Fruit fly (Drosophila melanogaster) whole organism, embryonic: ENCODE results near the gene CG34039.

ENCODE experiments used
- Abd-B ChIP-seq: fragments of 200-800 bp; sonication (Bioruptor generic); optimal IDR thresholded peaks from 2 replicates; lab custom pipeline; 2018; ENCODE audit warnings: missing biosample characterization, mild to moderate bottlenecking, missing genetic modification characterization, moderate library complexity
- Antp ChIP-seq: fragments of 200-800 bp; sonication (Bioruptor generic); optimal IDR thresholded peaks from 3 replicates; lab custom pipeline; 2016; ENCODE audit warnings: missing biosample characterization, missing genetic modification characterization
- Awh ChIP-seq: fragments of 200-800 bp; sonication (Bioruptor generic); IDR thresholded peaks from 2 replicates; pipeline ENCODE4, ENCODE4 v1.3.6; 2022; ENCODE audit warnings: missing biosample characterization, missing genetic modification characterization
- CG10274 ChIP-seq: fragments of 200-800 bp; sonication (Bioruptor generic); optimal IDR thresholded peaks from 3 replicates; lab custom pipeline; 2017; ENCODE audit warnings: missing biosample characterization, mild to moderate bottlenecking, missing genetic modification characterization
- CG10366 ChIP-seq: fragments of 200-800 bp; sonication (Bioruptor generic); IDR thresholded peaks from 2 replicates; pipeline ENCODE4 v1.3.6; 2022; ENCODE audit warnings: missing biosample characterization, missing genetic modification characterization
- CG10462 ChIP-seq: fragments of 200-800 bp; sonication (Bioruptor generic); optimal IDR thresholded peaks from 2 replicates; lab custom pipeline; 2016; ENCODE audit warnings: missing biosample characterization, missing genetic modification characterization
- CG12155 ChIP-seq: fragments of 200-800 bp; sonication (Bioruptor generic); optimal IDR thresholded peaks from 3 replicates; lab custom pipeline; 2016; ENCODE audit warnings: missing biosample characterization, missing genetic modification characterization
- CG12299 ChIP-seq: fragments of 200-800 bp; sonication (Bioruptor generic); optimal IDR thresholded peaks from 2 replicates; lab custom pipeline; 2018; ENCODE audit warnings: missing biosample characterization, mild to moderate bottlenecking, missing genetic modification characterization
- CG1233 ChIP-seq: fragments of 200-800 bp; sonication (Bioruptor generic); optimal IDR thresholded peaks from 4 replicates; lab custom pipeline; 2018; ENCODE audit warnings: missing biosample characterization, mild to moderate bottlenecking, missing genetic modification characterization
- CG13123 ChIP-seq: fragments of 200-800 bp; sonication (Bioruptor generic); optimal IDR thresholded peaks from 2 replicates; lab custom pipeline; 2016; ENCODE audit warnings: missing biosample characterization, missing genetic modification characterization
- CG14441 ChIP-seq: fragments of 200-800 bp; sonication (Bioruptor generic); IDR thresholded peaks from 2 replicates; pipeline ENCODE4 v1.3.6; 2022; ENCODE audit warnings: missing biosample characterization, missing genetic modification characterization
- CG14965 ChIP-seq: fragments of 200-800 bp; sonication (Bioruptor generic); optimal IDR thresholded peaks from 2 replicates; lab custom pipeline; 2016; ENCODE audit warnings: missing biosample characterization, missing genetic modification characterization, borderline replicate concordance
- CG2116 ChIP-seq: fragments of 200-800 bp; sonication (Bioruptor generic); optimal IDR thresholded peaks from 3 replicates; lab custom pipeline; 2018; ENCODE audit warnings: missing biosample characterization, mild to moderate bottlenecking, missing genetic modification characterization
- CG2120 ChIP-seq: fragments of 200-800 bp; sonication (Bioruptor generic); optimal IDR thresholded peaks from 3 replicates; lab custom pipeline; 2016; ENCODE audit warnings: missing biosample characterization, missing genetic modification characterization
- CG3281 ChIP-seq: fragments of 200-800 bp; sonication (Bioruptor generic); optimal IDR thresholded peaks from 3 replicates; lab custom pipeline; 2017; ENCODE audit warnings: missing biosample characterization, mild to moderate bottlenecking, missing genetic modification characterization
- CG34422 ChIP-seq: fragments of 200-800 bp; sonication (Bioruptor generic); IDR thresholded peaks from 3 replicates; pipeline ENCODE4 v1.3.6; 2022; ENCODE audit warnings: missing biosample characterization, missing genetic modification characterization
- CG3847 ChIP-seq: fragments of 200-800 bp; sonication (Bioruptor generic); IDR thresholded peaks from 2 replicates; pipeline ENCODE4 v1.3.6; 2022; ENCODE audit warnings: missing biosample characterization, missing genetic modification characterization
- CG4328 ChIP-seq: fragments of 200-800 bp; sonication (Bioruptor generic); optimal IDR thresholded peaks from 3 replicates; lab custom pipeline; 2017; ENCODE audit warnings: missing biosample characterization, missing genetic modification reagents, missing genetic modification characterization
- CG7928 ChIP-seq: fragments of 200-800 bp; sonication (Bioruptor generic); optimal IDR thresholded peaks from 2 replicates; lab custom pipeline; 2017; ENCODE audit warnings: missing biosample characterization, mild to moderate bottlenecking, missing genetic modification characterization
- CG8765 ChIP-seq: fragments of 200-800 bp; sonication (Bioruptor generic); IDR thresholded peaks from 2 replicates; pipeline ENCODE4 v1.3.6; 2022; ENCODE audit warnings: missing biosample characterization, missing genetic modification characterization
- CG9437 ChIP-seq: fragments of 200-800 bp; sonication (Bioruptor generic); optimal IDR thresholded peaks from 2 replicates; lab custom pipeline; 2018; ENCODE audit warnings: missing biosample characterization, mild to moderate bottlenecking, missing genetic modification characterization
- CG9797 ChIP-seq: fragments of 200-800 bp; sonication (Bioruptor generic); optimal IDR thresholded peaks from 3 replicates; lab custom pipeline; 2018; ENCODE audit warnings: missing biosample characterization, mild to moderate bottlenecking, missing genetic modification characterization
- CG9876 ChIP-seq: fragments of 200-800 bp; sonication (Bioruptor generic); optimal IDR thresholded peaks from 2 replicates; lab custom pipeline; 2016; ENCODE audit warnings: missing biosample characterization, missing genetic modification characterization
- CG9932 ChIP-seq: fragments of 200-800 bp; sonication (Bioruptor generic); IDR thresholded peaks from 2 replicates; pipeline ENCODE4 v1.3.6; 2022; ENCODE audit warnings: missing biosample characterization, missing genetic modification characterization
- Chrac-16 ChIP-seq: fragments of 200-800 bp; sonication (Bioruptor generic); optimal IDR thresholded peaks from 3 replicates; lab custom pipeline; 2016; ENCODE audit warnings: missing biosample characterization, missing genetic modification characterization
- D19B ChIP-seq: fragments of 200-800 bp; sonication (Bioruptor generic); optimal IDR thresholded peaks from 2 replicates; lab custom pipeline; 2017; ENCODE audit warnings: missing biosample characterization, mild to moderate bottlenecking, missing genetic modification characterization
- Dek ChIP-seq: fragments of 200-800 bp; sonication (Bioruptor generic); optimal IDR thresholded peaks from 3 replicates; lab custom pipeline; 2019; ENCODE audit warnings: missing biosample characterization, mild to moderate bottlenecking, missing genetic modification characterization, moderate library complexity
- Dfd ChIP-seq, 2 experiments: fragments of >200 bp; optimal IDR thresholded peaks; 2 replicates each; lab custom pipeline; 2017; ENCODE audit warnings: missing biosample characterization in 2 of 2, missing genetic modification characterization in 2 of 2
- Dip3 ChIP-seq: fragments of 200-800 bp; sonication (Bioruptor generic); optimal IDR thresholded peaks from 3 replicates; lab custom pipeline; 2016; ENCODE audit warnings: missing biosample characterization, missing genetic modification characterization
- Dll ChIP-seq: fragments of 200-800 bp; sonication (Bioruptor generic); IDR thresholded peaks from 4 replicates; pipeline ENCODE4 v1.3.6; 2022; ENCODE audit warnings: missing biosample characterization, missing genetic modification characterization; ENCODE audit not compliant: partially characterized antibody
- Dref ChIP-seq: fragments of 200-800 bp; sonication (Bioruptor generic); IDR thresholded peaks from 2 replicates; pipeline ENCODE4 v1.3.6; 2022; ENCODE audit warnings: missing biosample characterization, missing genetic modification characterization
- Ets97D ChIP-seq: fragments of 200-800 bp; sonication (Bioruptor generic); optimal IDR thresholded peaks from 3 replicates; lab custom pipeline; 2016; ENCODE audit warnings: missing biosample characterization, missing genetic modification characterization
- Gug ChIP-seq: fragments of 200-800 bp; sonication (Bioruptor generic); IDR thresholded peaks from 4 replicates; pipeline ENCODE4 v1.3.6; 2022; ENCODE audit warnings: missing biosample characterization, missing genetic modification characterization
- Max ChIP-seq: fragments of 200-800 bp; sonication (Bioruptor generic); optimal IDR thresholded peaks from 2 replicates; lab custom pipeline; 2016; ENCODE audit warnings: missing biosample characterization, mild to moderate bottlenecking, missing genetic modification characterization
- Sin3A ChIP-seq: fragments of >200 bp; optimal IDR thresholded peaks from 2 replicates; lab custom pipeline; 2018
- Tbp ChIP-seq: fragments of >200 bp; optimal IDR thresholded peaks from 2 replicates; lab custom pipeline; 2018; ENCODE audit warnings: missing biosample characterization, missing genetic modification characterization
- ab ChIP-seq: fragments of 200-800 bp; sonication (Bioruptor generic); optimal IDR thresholded peaks from 2 replicates; lab custom pipeline; 2016; ENCODE audit warnings: missing biosample characterization, missing genetic modification characterization
- cas ChIP-seq: fragments of 200-800 bp; sonication (Bioruptor generic); IDR thresholded peaks from 2 replicates; pipeline ENCODE4 v1.3.6; 2022; ENCODE audit warnings: missing biosample characterization, missing genetic modification characterization
- ci ChIP-seq: fragments of 200-800 bp; sonication (Bioruptor generic); IDR thresholded peaks from 3 replicates; pipeline ENCODE4 v1.3.6; 2022; ENCODE audit warnings: missing biosample characterization, missing genetic modification characterization
- dimm ChIP-seq: fragments of 200-800 bp; sonication (Bioruptor generic); IDR thresholded peaks from 2 replicates; pipeline ENCODE4 v1.3.6; 2022; ENCODE audit warnings: missing biosample characterization, missing genetic modification characterization
- fd102C ChIP-seq: fragments of 200-800 bp; sonication (Bioruptor generic); optimal IDR thresholded peaks from 2 replicates; lab custom pipeline; 2018; ENCODE audit warnings: missing biosample characterization, mild to moderate bottlenecking, missing genetic modification characterization, moderate library complexity
- gsb-n ChIP-seq: fragments of 200-800 bp; sonication (Bioruptor generic); optimal IDR thresholded peaks from 3 replicates; lab custom pipeline; 2018; ENCODE audit warnings: missing biosample characterization, mild to moderate bottlenecking, missing genetic modification characterization
- gt ChIP-seq: fragments of 200-800 bp; sonication (Bioruptor generic); IDR thresholded peaks from 2 replicates; pipeline ENCODE4 v1.3.6; 2022; ENCODE audit warnings: missing biosample characterization, missing genetic modification characterization
- kay ChIP-seq: fragments of 200-800 bp; sonication (Bioruptor generic); optimal IDR thresholded peaks from 2 replicates; lab custom pipeline; 2016; ENCODE audit warnings: missing biosample characterization, missing genetic modification characterization
- pan ChIP-seq, 4 experiments: fragments of >200 bp in 3 of 4; fragments of 200-800 bp in 1 of 4; sonication (Bioruptor generic) in 1 of 4; optimal IDR thresholded peaks in 3 of 4; IDR thresholded peaks in 1 of 4; 2 replicates each; pipeline versions ENCODE4 v1.3.6 to Lab custom; 2017 to 2022; ENCODE audit warnings: missing biosample characterization in 2 of 4, missing genetic modification characterization in 2 of 4, mixed read lengths in 1 of 4
- psq ChIP-seq: fragments of 200-800 bp; sonication (Bioruptor generic); optimal IDR thresholded peaks from 2 replicates; lab custom pipeline; 2017; ENCODE audit warnings: missing biosample characterization, missing genetic modification characterization
- pzg ChIP-seq: fragments of 200-800 bp; sonication (Bioruptor generic); optimal IDR thresholded peaks from 3 replicates; lab custom pipeline; 2018; ENCODE audit warnings: missing biosample characterization, mild to moderate bottlenecking, missing genetic modification characterization, moderate library complexity
- repo ChIP-seq: fragments of 200-800 bp; sonication (Bioruptor generic); optimal IDR thresholded peaks from 2 replicates; lab custom pipeline; 2016; ENCODE audit warnings: missing biosample characterization, missing genetic modification characterization
- sob ChIP-seq: fragments of 200-800 bp; sonication (Bioruptor generic); IDR thresholded peaks from 2 replicates; pipeline ENCODE4 v1.3.6; 2022; ENCODE audit warnings: missing biosample characterization, missing genetic modification characterization
- sr ChIP-seq: fragments of 200-800 bp; sonication (Bioruptor generic); IDR thresholded peaks from 3 replicates; pipeline ENCODE4 v1.3.6; 2022; ENCODE audit warnings: missing biosample characterization, missing genetic modification characterization
- sug ChIP-seq: fragments of 200-800 bp; optimal IDR thresholded peaks from 2 replicates; lab custom pipeline; 2019; ENCODE audit warnings: missing biosample characterization, mild to moderate bottlenecking, missing genetic modification characterization, moderate library complexity
- tgo ChIP-seq: fragments of 200-800 bp; sonication (Bioruptor generic); IDR thresholded peaks from 3 replicates; pipeline ENCODE4 v1.3.6; 2022; ENCODE audit warnings: missing biosample characterization, missing genetic modification characterization
- vnd ChIP-seq: fragments of 200-800 bp; sonication (Bioruptor generic); IDR thresholded peaks from 3 replicates; pipeline ENCODE4 v1.3.6; 2022; ENCODE audit warnings: missing biosample characterization, missing genetic modification characterization; ENCODE audit not compliant: partially characterized antibody

Gene CG34039

dm6 chr3L:14559659-14560058, at the start of gene CG34039 (continued):
- TF ChIP-seq CG14965 (GFP tag; lab: Kevin White, UChicago) (no peak), CG9932 (GFP tag; lab: Robert Waterston, UW) (no peak), CG9876 (GFP tag; lab: Kevin White, UChicago) (no peak), CG9437 (GFP tag; lab: Kevin White, UChicago) (no peak), CG4328 (GFP tag; lab: Kevin White, UChicago) (no peak), Gug (GFP tag; lab: Robert Waterston, UW) (no peak), dimm (GFP tag; lab: Robert Waterston, UW) (no peak), gt (GFP tag; lab: Robert Waterston, UW) (no peak), Max (GFP tag; lab: Kevin White, UChicago) (peak; percentile 21), kay (GFP tag; lab: Kevin White, UChicago) (no peak), CG9797 (peak; percentile 9), Dek (peak; percentile 15), pan (optimal IDR thresholded peaks at IDR 0.05; lab: Kevin White, UChicago) (no peak), pan (GFP tag; optimal IDR thresholded peaks at IDR 0.05 in 1 of 2, IDR thresholded peaks at IDR 0.05 in 1 of 2) (no peak), CG12299 (tag; lab: Kevin White, UChicago) (no peak), Dfd (GFP tag; optimal IDR thresholded peaks at IDR 0.05; lab: Kevin White, UChicago) (no peak), CG10274 (GFP tag; lab: Kevin White, UChicago) (no peak), Ets97D (GFP tag; lab: Kevin White, UChicago) (peak; percentile 56), Awh (no peak), CG1233 (GFP tag; lab: Kevin White, UChicago) (no peak), repo (GFP tag; lab: Kevin White, UChicago) (no peak), CG2120 (GFP tag; lab: Kevin White, UChicago) (peak; percentile 26), CG10462 (no peak), gsb-n (tag; lab: Kevin White, UChicago) (peak; percentile 78), Tbp (GFP tag; lab: Kevin White, UChicago) (no peak), CG3847 (GFP tag; lab: Robert Waterston, UW) (peak; percentile 38), psq (GFP tag; lab: Kevin White, UChicago) (no peak), sob (GFP tag; lab: Robert Waterston, UW) (no peak), Dref (GFP tag; lab: Robert Waterston, UW) (peak; percentile 90), tgo (GFP tag; lab: Robert Waterston, UW) (no peak), CG10366 (GFP tag; lab: Robert Waterston, UW) (no peak), ab (GFP tag; lab: Kevin White, UChicago) (no peak), CG3281 (GFP tag; lab: Kevin White, UChicago) (peak; percentile 13), Antp (no peak), CG12155 (no peak), Dll (GFP tag; lab: Robert Waterston, UW) (peak; percentile 99), Sin3A (no peak), CG8765 (GFP tag; lab: Robert Waterston, UW) (no peak), pzg (GFP tag; lab: Kevin White, UChicago) (peak; percentile 71), Abd-B (GFP tag; lab: Kevin White, UChicago) (peak; percentile 4), CG7928 (GFP tag; lab: Kevin White, UChicago) (no peak), ci (no peak), CG34422 (no peak), CG14441 (GFP tag; lab: Robert Waterston, UW) (no peak), CG13123 (GFP tag; lab: Kevin White, UChicago) (no peak), cas (GFP tag; lab: Robert Waterston, UW) (no peak), CG2116 (GFP tag; lab: Kevin White, UChicago) (peak; percentile 97), vnd (GFP tag; lab: Robert Waterston, UW) (peak; percentile 94), D19B (GFP tag; lab: Kevin White, UChicago) (no peak), sug (tag; lab: Kevin White, UChicago) (no peak), Chrac-16 (GFP tag; lab: Kevin White, UChicago) (no peak), Dip3 (GFP tag; lab: Kevin White, UChicago) (no peak), sr (no peak), fd102C (GFP tag; lab: Kevin White, UChicago) (no peak)
